Worm (Caenorhabditis elegans) whole organism, early embryonic: ENCODE data around the gene W02A2.9.

ENCODE experiments used
- F13C5.2 ChIP-seq: sonication (generic microtip); optimal IDR thresholded peaks from 2 replicates; lab custom pipeline; 2017; ENCODE audit warnings: mild to moderate bottlenecking, missing genetic modification characterization, inconsistent platforms, missing compliant biosample characterization
- ama-1 ChIP-seq: fragments of 150-350 bp; optimal IDR thresholded peaks from 2 replicates; lab custom pipeline; 2014
- hmg-4 ChIP-seq: fragments of 200-800 bp; sonication (Bioruptor generic); optimal IDR thresholded peaks from 2 replicates; lab custom pipeline; 2018; ENCODE audit warnings: mild to moderate bottlenecking, missing genetic modification characterization, missing compliant biosample characterization
- pes-1 ChIP-seq: fragments of 200-800 bp; sonication (Bioruptor generic); IDR thresholded peaks from 2 replicates; pipeline ENCODE4 v1.3.6; 2022; ENCODE audit warnings: missing genetic modification reagents, missing genetic modification characterization, missing compliant biosample characterization
- tra-4 ChIP-seq: sonication (generic microtip); optimal IDR thresholded peaks from 2 replicates; lab custom pipeline; 2017; ENCODE audit warnings: missing genetic modification characterization, missing compliant biosample characterization

DNA sequence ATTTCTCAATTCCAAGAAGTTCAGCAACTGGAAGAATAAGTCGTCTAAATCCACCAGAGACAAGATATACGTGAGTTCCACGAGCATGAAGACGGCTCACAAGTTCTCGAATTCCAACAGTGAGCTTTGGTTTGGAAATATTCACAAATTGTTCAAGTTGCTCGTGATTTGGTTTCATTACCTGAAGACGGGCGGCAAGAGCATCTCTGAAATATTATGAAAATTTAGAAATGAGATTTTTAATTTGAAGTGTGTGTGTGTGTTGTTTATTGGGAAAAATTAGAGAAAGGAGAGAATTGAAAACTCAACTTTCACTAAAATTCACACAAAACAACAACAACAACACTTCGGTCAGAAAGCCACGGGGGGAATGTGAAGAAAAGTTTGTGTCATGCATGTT, 43.3 kb downstream of the W02A2.9 start:
- TF ChIP-seq F13C5.2 (tag; lab: Kevin White, UChicago) = no peak
- no peak for TF ChIP-seq hmg-4 (GFP tag; lab: Kevin White, UChicago)
- no peak for TF ChIP-seq tra-4 (tag; lab: Kevin White, UChicago)
- no peak for TF ChIP-seq ama-1
- TF ChIP-seq pes-1 (GFP tag; lab: Robert Waterston, UW) = no peak
